Worm (Caenorhabditis elegans) whole organism, early embryonic: ENCODE results near the gene F26F2.10.

Source experiments
- B0310.2 ChIP-seq: sonication (generic microtip); optimal IDR thresholded peaks from 2 replicates; lab custom pipeline; 2016; ENCODE audit warnings: mild to moderate bottlenecking, missing genetic modification characterization, missing compliant biosample characterization
- ama-1 ChIP-seq: fragments of 150-350 bp; optimal IDR thresholded peaks from 2 replicates; lab custom pipeline; 2014
- ceh-36 ChIP-seq: sonication (generic microtip); optimal IDR thresholded peaks from 2 replicates; lab custom pipeline; 2016; ENCODE audit warnings: missing genetic modification characterization, inconsistent platforms, missing compliant biosample characterization
- ets-7 ChIP-seq: sonication (generic microtip); optimal IDR thresholded peaks from 2 replicates; lab custom pipeline; 2016; ENCODE audit warnings: missing genotype, missing genetic modification characterization, missing compliant biosample characterization
- flt-1 ChIP-seq: fragments of 200-800 bp; sonication (Bioruptor generic); IDR thresholded peaks from 2 replicates; pipeline ENCODE4 v1.3.6; 2022; ENCODE audit warnings: missing genetic modification characterization, missing compliant biosample characterization
- hmbx-1 ChIP-seq: sonication (generic microtip); optimal IDR thresholded peaks from 2 replicates; lab custom pipeline; 2016; ENCODE audit warnings: mild to moderate bottlenecking, missing genetic modification characterization, missing compliant biosample characterization
- pes-1 ChIP-seq: fragments of 200-800 bp; sonication (Bioruptor generic); IDR thresholded peaks from 2 replicates; pipeline ENCODE4 v1.3.6; 2022; ENCODE audit warnings: missing genetic modification reagents, missing genetic modification characterization, missing compliant biosample characterization
- scrt-1 ChIP-seq: fragments of 200-800 bp; sonication (Bioruptor generic); IDR thresholded peaks from 2 replicates; pipeline ENCODE4 v1.3.6; 2022; ENCODE audit warnings: missing genetic modification characterization, missing compliant biosample characterization
- tbx-11 ChIP-seq: fragments of 200-800 bp; sonication (Bioruptor generic); IDR thresholded peaks from 2 replicates; pipeline ENCODE4 v1.3.6; 2022; ENCODE audit warnings: missing genetic modification characterization, missing compliant biosample characterization
- tra-4 ChIP-seq: sonication (generic microtip); optimal IDR thresholded peaks from 2 replicates; lab custom pipeline; 2017; ENCODE audit warnings: missing genetic modification characterization, missing compliant biosample characterization

DNA sequence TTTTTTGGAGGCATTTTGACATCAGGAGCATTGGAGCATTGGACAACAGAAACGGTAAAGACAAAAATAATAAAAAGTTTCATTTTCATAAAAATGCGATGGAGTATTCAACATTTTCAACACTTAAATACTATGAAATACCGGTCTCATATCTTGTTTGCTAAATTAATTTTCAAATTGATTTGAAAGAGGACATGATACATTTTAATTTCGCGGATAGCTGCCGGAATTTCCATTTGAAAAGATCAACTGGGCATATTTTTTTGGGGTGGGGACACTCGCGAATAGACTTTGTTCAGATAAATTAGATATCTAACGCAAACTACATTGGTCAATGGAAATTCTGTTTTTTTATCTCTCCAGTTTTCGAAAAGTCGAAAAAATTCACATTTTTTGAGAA lies at the start of gene F26F2.10:
- TF ChIP-seq ceh-36 (no peak), hmbx-1 (tag; lab: Kevin White, UChicago) (no peak), ets-7 (tag; lab: Kevin White, UChicago) (no peak), scrt-1 (GFP tag; lab: Robert Waterston, UW) (no peak), tra-4 (tag; lab: Kevin White, UChicago) (no peak), flt-1 (GFP tag; lab: Robert Waterston, UW) (no peak), ama-1 (lab: Kevin White, UChicago) (no peak), pes-1 (GFP tag; lab: Robert Waterston, UW) (no peak), tbx-11 (GFP tag; lab: Robert Waterston, UW) (no peak), B0310.2 (tag; lab: Kevin White, UChicago) (no peak)
